Worm (Caenorhabditis elegans) whole organism, young adult: ENCODE results near the gene ash-2.

Source experiments
- ama-1 ChIP-seq, 3 experiments: fragments of 150-350 bp in 1 of 3; sonication (generic microtip) in 2 of 3; optimal IDR thresholded peaks; 2 replicates each; lab custom pipeline; 2014 to 2018; ENCODE audit warnings: missing biosample characterization in 2 of 3, missing genetic modification characterization in 2 of 3, missing genetic modification reagents in 2 of 3
- bed-1 ChIP-seq: fragments of 200-800 bp; sonication (Bioruptor generic); IDR thresholded peaks from 2 replicates; pipeline ENCODE4 v1.3.6; 2022; ENCODE audit warnings: missing genetic modification reagents, missing genetic modification characterization, missing compliant biosample characterization
- cebp-1 ChIP-seq, 2 experiments: fragments of 200-800 bp in 1 of 2; sonication (Bioruptor generic) in 1 of 2; sonication (generic microtip) in 1 of 2; IDR thresholded peaks in 1 of 2; optimal IDR thresholded peaks in 1 of 2; 2 replicates each; pipeline versions ENCODE4 v1.3.6 to Lab custom; 2017 to 2022; ENCODE audit warnings: missing compliant biosample characterization in 2 of 2, missing genetic modification characterization in 2 of 2, mild to moderate bottlenecking in 1 of 2, missing genetic modification reagents in 1 of 2, moderate library complexity in 1 of 2

The ash-2 gene

ce11 chrII:12036516-12036915 lies 56.9 kb downstream of the ash-2 start, which contains the start of gene cyn-16:
TSS of gene cyn-16 (minus strand) at chrII:12036742.
- TF ChIP-seq ama-1 (optimal IDR thresholded peaks at IDR 0.05; lab: Kevin White, UChicago) (peak; percentile 32), ama-1 (GFP tag; optimal IDR thresholded peaks at IDR 0.05; lab: Kevin White, UChicago) (no peak), cebp-1 (GFP tag; IDR thresholded peaks at IDR 0.05; lab: Robert Waterston, UW) (no peak), cebp-1 (tag; optimal IDR thresholded peaks at IDR 0.05; lab: Kevin White, UChicago) (peak; percentile 10), bed-1 (GFP tag; lab: Robert Waterston, UW) (no peak)
